Fruit fly (Drosophila melanogaster) whole organism, embryonic: Measurements from ENCODE around the gene CG18766.
A peak's percentile ranks its signal among the peaks of the same experiment; 100 is the strongest.

Experiments used
- CG12744 ChIP-seq: fragments of 200-800 bp; sonication (Bioruptor generic); optimal IDR thresholded peaks from 2 replicates; lab custom pipeline; 2016; ENCODE audit warnings: missing biosample characterization, missing genetic modification characterization
- CG2202 ChIP-seq: fragments of 200-800 bp; sonication (Bioruptor generic); optimal IDR thresholded peaks from 2 replicates; lab custom pipeline; 2018; ENCODE audit warnings: missing biosample characterization, mild to moderate bottlenecking, missing genetic modification characterization
- CG32772 ChIP-seq: fragments of 200-800 bp; sonication (Bioruptor generic); IDR thresholded peaks from 2 replicates; pipeline ENCODE4 v1.3.6; 2022; ENCODE audit warnings: missing biosample characterization, missing genetic modification characterization
- CG4424 ChIP-seq: fragments of 200-800 bp; sonication (Bioruptor generic); optimal IDR thresholded peaks from 3 replicates; lab custom pipeline; 2016; ENCODE audit warnings: missing biosample characterization, missing genetic modification characterization
- CG5180 ChIP-seq: fragments of 200-800 bp; sonication (Bioruptor generic); optimal IDR thresholded peaks from 3 replicates; lab custom pipeline; 2017; ENCODE audit warnings: missing biosample characterization, missing genetic modification characterization, mild to moderate bottlenecking, moderate library complexity, missing genetic modification reagents
- Chrac-16 ChIP-seq: fragments of 200-800 bp; sonication (Bioruptor generic); optimal IDR thresholded peaks from 3 replicates; lab custom pipeline; 2016; ENCODE audit warnings: missing biosample characterization, missing genetic modification characterization
- NC2α ChIP-seq: fragments of 200-800 bp; sonication (Bioruptor generic); optimal IDR thresholded peaks from 2 replicates; lab custom pipeline; 2016; ENCODE audit warnings: missing biosample characterization, missing genetic modification characterization
- Neu2 ChIP-seq: fragments of 200-800 bp; sonication (Bioruptor generic); optimal IDR thresholded peaks from 3 replicates; lab custom pipeline; 2016; ENCODE audit warnings: missing biosample characterization, missing genetic modification characterization, borderline replicate concordance
- Ssrp ChIP-seq: fragments of 200-800 bp; sonication (Bioruptor generic); optimal IDR thresholded peaks from 2 replicates; lab custom pipeline; 2018; ENCODE audit warnings: missing biosample characterization, mild to moderate bottlenecking, missing genetic modification characterization, moderate library complexity
- az2 ChIP-seq: fragments of 200-800 bp; sonication (Bioruptor generic); optimal IDR thresholded peaks from 3 replicates; lab custom pipeline; 2016; ENCODE audit warnings: missing biosample characterization, missing genetic modification characterization
- grn ChIP-seq: fragments of 200-800 bp; sonication (Bioruptor generic); optimal IDR thresholded peaks from 3 replicates; lab custom pipeline; 2017; ENCODE audit warnings: missing biosample characterization, missing genetic modification characterization
- hth ChIP-seq: fragments of >200 bp; optimal IDR thresholded peaks from 2 replicates; lab custom pipeline; 2017; ENCODE audit warnings: inconsistent platforms
- mam ChIP-seq: fragments of 200-800 bp; sonication (Bioruptor generic); optimal IDR thresholded peaks from 3 replicates; lab custom pipeline; 2016; ENCODE audit warnings: missing biosample characterization, missing genetic modification characterization
- tap ChIP-seq: fragments of 200-800 bp; optimal IDR thresholded peaks from 3 replicates; lab custom pipeline; 2019; ENCODE audit warnings: missing biosample characterization, mild to moderate bottlenecking, missing genetic modification characterization, moderate library complexity

dm6 chr3R:27244742-27245400 is at the start of gene CG18766:
- TF ChIP-seq tap (no peak), CG2202 (tag; lab: Kevin White, UChicago) (no peak), CG5180 (GFP tag; lab: Kevin White, UChicago) (no peak), mam (GFP tag; lab: Kevin White, UChicago) (peak; percentile 54), az2 (GFP tag; lab: Kevin White, UChicago) (no peak), CG4424 (GFP tag; lab: Kevin White, UChicago) (peak; percentile 60), Neu2 (GFP tag; lab: Kevin White, UChicago) (peak; percentile 39), Ssrp (no peak), hth (lab: Kevin White, UChicago) (no peak), CG12744 (no peak), grn (GFP tag; lab: Kevin White, UChicago) (peak; percentile 41), Chrac-16 (peak; percentile 15), NC2α (GFP tag; lab: Kevin White, UChicago) (no peak), CG32772 (GFP tag; lab: Robert Waterston, UW) (no peak)
